Fruit fly (Drosophila melanogaster) whole organism, embryonic: Measurements from ENCODE around the gene RpL14.

Source experiments
- Adf1 ChIP-seq: fragments of 200-800 bp; sonication (Bioruptor generic); IDR thresholded peaks from 2 replicates; pipeline ENCODE4 v1.3.6; 2022; ENCODE audit warnings: missing biosample characterization, missing genetic modification characterization
- C15 ChIP-seq: fragments of 200-800 bp; sonication (Bioruptor generic); IDR thresholded peaks from 3 replicates; pipeline ENCODE4 v1.3.6; 2022; ENCODE audit warnings: missing biosample characterization, missing genetic modification characterization
- CG11085 ChIP-seq: fragments of 200-800 bp; sonication (Bioruptor generic); IDR thresholded peaks from 2 replicates; pipeline ENCODE4 v1.3.6; 2022; ENCODE audit warnings: missing biosample characterization, missing genetic modification characterization
- CG11456 ChIP-seq: fragments of 200-800 bp; sonication (Bioruptor generic); IDR thresholded peaks from 3 replicates; pipeline ENCODE4 v1.3.6; 2022; ENCODE audit warnings: missing biosample characterization, missing genetic modification characterization
- CG11723 ChIP-seq: fragments of 200-800 bp; sonication (Bioruptor generic); optimal IDR thresholded peaks from 2 replicates; lab custom pipeline; 2017; ENCODE audit warnings: missing biosample characterization, mild to moderate bottlenecking, missing genetic modification characterization
- CG12769 ChIP-seq: fragments of 200-800 bp; sonication (Bioruptor generic); optimal IDR thresholded peaks from 2 replicates; lab custom pipeline; 2019; ENCODE audit warnings: missing biosample characterization, mild to moderate bottlenecking, missing genetic modification characterization, moderate library complexity
- CG13287 ChIP-seq: fragments of 200-800 bp; sonication (Bioruptor generic); IDR thresholded peaks from 2 replicates; pipeline ENCODE4 v1.3.6; 2022; ENCODE audit warnings: missing biosample characterization, missing genetic modification characterization; ENCODE audit not compliant: partially characterized antibody
- CG13296 ChIP-seq: fragments of 200-800 bp; sonication (Bioruptor generic); optimal IDR thresholded peaks from 3 replicates; lab custom pipeline; 2018; ENCODE audit warnings: missing biosample characterization, mild to moderate bottlenecking, missing genetic modification characterization
- CG14667 ChIP-seq: fragments of 200-800 bp; sonication (Bioruptor generic); IDR thresholded peaks from 2 replicates; pipeline ENCODE4 v1.3.6; 2022; ENCODE audit warnings: missing biosample characterization, missing genetic modification characterization
- CG14710 ChIP-seq: fragments of 200-800 bp; sonication (Bioruptor generic); optimal IDR thresholded peaks from 3 replicates; lab custom pipeline; 2019; ENCODE audit warnings: missing biosample characterization, mild to moderate bottlenecking, missing genetic modification characterization, moderate library complexity
- CG15601 ChIP-seq: fragments of 200-800 bp; sonication (Bioruptor generic); optimal IDR thresholded peaks from 3 replicates; lab custom pipeline; 2019; ENCODE audit warnings: missing biosample characterization, mild to moderate bottlenecking, missing genetic modification characterization, moderate library complexity
- CG16779 ChIP-seq: fragments of 200-800 bp; sonication (Bioruptor generic); IDR thresholded peaks from 2 replicates; pipeline ENCODE4 v1.3.6; 2022; ENCODE audit warnings: missing biosample characterization, missing genetic modification characterization
- CG17829 ChIP-seq: fragments of 200-800 bp; optimal IDR thresholded peaks from 2 replicates; lab custom pipeline; 2019; ENCODE audit warnings: missing biosample characterization, mild to moderate bottlenecking, missing genetic modification characterization, moderate library complexity
- CG2199 ChIP-seq: fragments of 200-800 bp; sonication (Bioruptor generic); IDR thresholded peaks from 3 replicates; pipeline ENCODE4 v1.3.6; 2022; ENCODE audit warnings: missing biosample characterization, missing genetic modification characterization
- CG30403 ChIP-seq: fragments of 200-800 bp; sonication (Bioruptor generic); optimal IDR thresholded peaks from 3 replicates; lab custom pipeline; 2016; ENCODE audit warnings: missing biosample characterization, missing genetic modification characterization
- CG34376 ChIP-seq: fragments of 200-800 bp; sonication (Bioruptor generic); optimal IDR thresholded peaks from 2 replicates; lab custom pipeline; 2018; ENCODE audit warnings: missing biosample characterization, mild to moderate bottlenecking, missing genetic modification characterization
- CG5245 ChIP-seq: fragments of 200-800 bp; sonication (Bioruptor generic); optimal IDR thresholded peaks from 3 replicates; lab custom pipeline; 2016; ENCODE audit warnings: missing biosample characterization, missing genetic modification characterization
- CG6272 ChIP-seq: fragments of 200-800 bp; sonication (Bioruptor generic); IDR thresholded peaks from 2 replicates; pipeline ENCODE4 v1.3.6; 2022; ENCODE audit warnings: missing biosample characterization, missing genetic modification characterization
- CG6689 ChIP-seq: fragments of 200-800 bp; sonication (Bioruptor generic); IDR thresholded peaks from 2 replicates; pipeline ENCODE4 v1.3.6; 2022; ENCODE audit warnings: missing biosample characterization, missing genetic modification characterization
- CG8281 ChIP-seq: fragments of 200-800 bp; sonication (Bioruptor generic); optimal IDR thresholded peaks from 2 replicates; lab custom pipeline; 2018; ENCODE audit warnings: missing biosample characterization, mild to moderate bottlenecking, missing genetic modification characterization, moderate library complexity
- CG8359 ChIP-seq: fragments of 200-800 bp; sonication (Bioruptor generic); optimal IDR thresholded peaks from 2 replicates; lab custom pipeline; 2017; ENCODE audit warnings: missing biosample characterization, mild to moderate bottlenecking, missing genetic modification characterization, borderline replicate concordance
- CHES-1-like ChIP-seq: fragments of 200-800 bp; sonication (Bioruptor generic); optimal IDR thresholded peaks from 2 replicates; lab custom pipeline; 2016; ENCODE audit warnings: missing biosample characterization, missing genetic modification characterization
- Dref ChIP-seq: fragments of 200-800 bp; sonication (Bioruptor generic); IDR thresholded peaks from 2 replicates; pipeline ENCODE4 v1.3.6; 2022; ENCODE audit warnings: missing biosample characterization, missing genetic modification characterization
- Fer1 ChIP-seq: fragments of 200-800 bp; sonication (Bioruptor generic); optimal IDR thresholded peaks from 2 replicates; lab custom pipeline; 2017; ENCODE audit warnings: missing biosample characterization, mild to moderate bottlenecking, missing genetic modification characterization
- GATAe ChIP-seq: fragments of 200-800 bp; sonication (Bioruptor generic); conservative IDR thresholded peaks from 2 replicates; pipeline ENCODE4 v1.3.6; 2022; ENCODE audit warnings: missing biosample characterization, missing genetic modification characterization
- Hand ChIP-seq: fragments of 200-800 bp; sonication (Bioruptor generic); optimal IDR thresholded peaks from 2 replicates; lab custom pipeline; 2017; ENCODE audit warnings: mild to moderate bottlenecking, missing biosample characterization, missing genetic modification reagents, missing genetic modification characterization
- HmgD ChIP-seq: fragments of 200-800 bp; sonication (Bioruptor generic); optimal IDR thresholded peaks from 3 replicates; lab custom pipeline; 2016; ENCODE audit warnings: missing biosample characterization, missing genetic modification characterization
- Hr39 ChIP-seq: fragments of >200 bp; optimal IDR thresholded peaks from 2 replicates; lab custom pipeline; 2017
- Hsf ChIP-seq: fragments of 200-800 bp; sonication (Bioruptor generic); optimal IDR thresholded peaks from 3 replicates; lab custom pipeline; 2016; ENCODE audit warnings: missing biosample characterization, missing genetic modification characterization
- Kr ChIP-seq: fragments of 200-800 bp; sonication (Bioruptor generic); optimal IDR thresholded peaks from 2 replicates; lab custom pipeline; 2017; ENCODE audit warnings: missing biosample characterization, mild to moderate bottlenecking, missing genetic modification characterization
- Oli ChIP-seq: fragments of 200-800 bp; sonication (Bioruptor generic); optimal IDR thresholded peaks from 2 replicates; lab custom pipeline; 2018; ENCODE audit warnings: missing biosample characterization, mild to moderate bottlenecking, missing genetic modification characterization, moderate library complexity
- Ravus ChIP-seq: fragments of 200-800 bp; sonication (Bioruptor generic); IDR thresholded peaks from 2 replicates; pipeline ENCODE4 v1.3.6; 2022; ENCODE audit warnings: missing biosample characterization, missing genetic modification characterization
- Sox100B ChIP-seq: fragments of 200-800 bp; sonication (Bioruptor generic); optimal IDR thresholded peaks from 3 replicates; lab custom pipeline; 2018; ENCODE audit warnings: missing biosample characterization, mild to moderate bottlenecking, missing genetic modification characterization
- ab ChIP-seq: fragments of 200-800 bp; sonication (Bioruptor generic); optimal IDR thresholded peaks from 2 replicates; lab custom pipeline; 2016; ENCODE audit warnings: missing biosample characterization, missing genetic modification characterization
- btn ChIP-seq: fragments of 200-800 bp; sonication (Bioruptor generic); optimal IDR thresholded peaks from 2 replicates; lab custom pipeline; 2016; ENCODE audit warnings: missing biosample characterization, missing genetic modification characterization
- cg ChIP-seq: fragments of 200-800 bp; sonication (Bioruptor generic); optimal IDR thresholded peaks from 3 replicates; lab custom pipeline; 2019; ENCODE audit warnings: missing biosample characterization, mild to moderate bottlenecking, missing genetic modification characterization, moderate library complexity
- danr ChIP-seq: fragments of 200-800 bp; sonication (Bioruptor generic); IDR thresholded peaks from 2 replicates; pipeline ENCODE4 v1.3.6; 2022; ENCODE audit warnings: missing biosample characterization, missing genetic modification characterization
- fd96Cb ChIP-seq: fragments of 200-800 bp; sonication (Bioruptor generic); optimal IDR thresholded peaks from 2 replicates; lab custom pipeline; 2018; ENCODE audit warnings: missing biosample characterization, mild to moderate bottlenecking, missing genetic modification characterization, moderate library complexity
- ken ChIP-seq: fragments of 200-800 bp; sonication (Bioruptor generic); IDR thresholded peaks from 3 replicates; pipeline ENCODE4 v1.3.6; 2022; ENCODE audit warnings: missing biosample characterization, missing genetic modification characterization
- lab ChIP-seq: fragments of 200-800 bp; sonication (Bioruptor generic); optimal IDR thresholded peaks from 3 replicates; lab custom pipeline; 2017; ENCODE audit warnings: missing biosample characterization, missing genetic modification characterization, mild to moderate bottlenecking, moderate library complexity, missing genetic modification reagents
- lov ChIP-seq, 2 experiments: fragments of 200-800 bp in 1 of 2; fragments of >200 bp in 1 of 2; sonication (Bioruptor generic) in 1 of 2; IDR thresholded peaks in 1 of 2; optimal IDR thresholded peaks in 1 of 2; 2 replicates in 1 of 2; 3 replicates in 1 of 2; pipeline versions ENCODE4 v1.3.6 to Lab custom; 2017 to 2022; ENCODE audit warnings: missing biosample characterization in 1 of 2, missing genetic modification characterization in 1 of 2
- mld ChIP-seq: fragments of 200-800 bp; sonication (Bioruptor generic); IDR thresholded peaks from 3 replicates; pipeline ENCODE4 v1.3.6; 2022; ENCODE audit warnings: missing biosample characterization, missing genetic modification characterization; ENCODE audit not compliant: partially characterized antibody
- pnt ChIP-seq: fragments of 200-800 bp; sonication (Bioruptor generic); optimal IDR thresholded peaks from 3 replicates; lab custom pipeline; 2016; ENCODE audit warnings: missing biosample characterization, missing genetic modification characterization
- tgo ChIP-seq: fragments of 200-800 bp; sonication (Bioruptor generic); IDR thresholded peaks from 3 replicates; pipeline ENCODE4 v1.3.6; 2022; ENCODE audit warnings: missing biosample characterization, missing genetic modification characterization
- unc-4 ChIP-seq: fragments of 200-800 bp; sonication (Bioruptor generic); IDR thresholded peaks from 2 replicates; pipeline ENCODE4 v1.3.6; 2022; ENCODE audit warnings: missing biosample characterization, missing genetic modification characterization; ENCODE audit not compliant: partially characterized antibody
- vfl ChIP-seq: fragments of 200-800 bp; sonication (Bioruptor generic); optimal IDR thresholded peaks from 2 replicates; lab custom pipeline; 2016; ENCODE audit warnings: missing biosample characterization, missing genetic modification characterization
- vnd ChIP-seq: fragments of 200-800 bp; sonication (Bioruptor generic); IDR thresholded peaks from 3 replicates; pipeline ENCODE4 v1.3.6; 2022; ENCODE audit warnings: missing biosample characterization, missing genetic modification characterization; ENCODE audit not compliant: partially characterized antibody
- vvl ChIP-seq: fragments of 200-800 bp; sonication (Bioruptor generic); IDR thresholded peaks from 2 replicates; pipeline ENCODE4 v1.3.6; 2022; ENCODE audit warnings: missing biosample characterization, missing genetic modification characterization
- wek ChIP-seq: fragments of 200-800 bp; sonication (Bioruptor generic); optimal IDR thresholded peaks from 3 replicates; lab custom pipeline; 2018; ENCODE audit warnings: missing biosample characterization, mild to moderate bottlenecking, missing genetic modification characterization, moderate library complexity

The RpL14 gene

DNA sequence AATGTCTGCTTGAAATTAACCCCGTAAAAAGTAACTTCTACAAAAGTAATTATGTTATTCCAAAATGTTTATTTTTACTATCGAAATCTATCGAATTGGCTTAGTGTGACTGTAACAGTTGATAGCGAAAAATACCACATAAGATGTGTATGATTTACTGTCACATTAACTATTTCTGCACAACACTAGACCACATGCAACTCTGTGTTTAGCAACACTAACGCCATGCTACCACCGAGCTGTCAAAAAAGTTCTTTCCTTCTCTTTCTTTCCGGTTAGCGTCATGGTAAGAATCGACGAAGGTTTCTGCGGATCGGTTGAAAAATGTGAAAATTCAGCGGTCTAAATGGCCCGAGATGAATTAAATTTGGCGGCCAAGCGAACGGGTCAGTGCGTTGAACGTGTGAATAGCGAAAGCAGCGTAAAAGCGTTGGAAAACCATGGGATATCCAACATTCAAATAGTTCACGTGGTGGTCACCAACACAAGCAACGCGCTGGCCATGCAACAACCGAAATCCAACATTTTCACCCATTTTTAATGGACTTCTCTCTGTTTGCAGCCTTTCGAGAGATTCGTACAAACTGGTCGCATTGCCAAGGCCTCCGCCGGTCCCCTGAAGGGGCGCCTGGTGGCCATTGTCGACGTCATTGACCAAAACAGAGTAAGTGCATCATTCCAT lies at the start of gene RpL14, which contains the start of gene Nelf-E (continued):
- TF ChIP-seq CG13287 (peak; percentile 66; the same call in 1 of the 2 replicates), btn (peak; percentile 93), CG14667 (GFP tag; lab: Robert Waterston, UW) (peak; percentile 81), CG8359 (peak; percentile 87), lab (GFP tag; lab: Kevin White, UChicago) (peak; percentile 99), Fer1 (peak; percentile 97), vfl (GFP tag; lab: Kevin White, UChicago) (peak; percentile 91), CG17829 (tag; lab: Kevin White, UChicago) (peak; percentile 93), cg (GFP tag; lab: Kevin White, UChicago) (peak; percentile 21), HmgD (peak; percentile 94), Oli (peak; percentile 83), ab (GFP tag; lab: Kevin White, UChicago) (peak; percentile 40), Ravus (GFP tag; lab: Robert Waterston, UW) (peak; percentile 54), CG30403 (peak; percentile 90), C15 (peak; percentile 91), CG14710 (tag; lab: Kevin White, UChicago) (peak; percentile 96), ken (GFP tag; lab: Robert Waterston, UW) (peak; percentile 95), GATAe (peak; percentile 66; the same call in 1 of the 2 replicates), fd96Cb (tag; lab: Kevin White, UChicago) (peak; percentile 79), CG11723 (GFP tag; lab: Kevin White, UChicago) (peak; percentile 93), CG11456 (GFP tag; lab: Robert Waterston, UW) (peak; percentile 97), CG5245 (peak; percentile 83), Dref (GFP tag; lab: Robert Waterston, UW) (peak; percentile 78), CG6689 (GFP tag; lab: Robert Waterston, UW) (peak; percentile 86), mld (no peak), pnt (peak; percentile 73), CG12769 (tag; lab: Kevin White, UChicago) (peak; percentile 96), lov (optimal IDR thresholded peaks at IDR 0.05; lab: Kevin White, UChicago) (no peak), lov (GFP tag; IDR thresholded peaks at IDR 0.05; lab: Robert Waterston, UW) (peak; percentile 97), Hand (GFP tag; lab: Kevin White, UChicago) (peak; percentile 89), CG34376 (peak; percentile 98), CHES-1-like (GFP tag; lab: Kevin White, UChicago) (peak; percentile 98), CG11085 (GFP tag; lab: Robert Waterston, UW) (peak; percentile 93), CG8281 (peak; percentile 72), vvl (peak; percentile 96), wek (GFP tag; lab: Kevin White, UChicago) (peak; percentile 93), tgo (GFP tag; lab: Robert Waterston, UW) (peak; percentile 90), CG6272 (peak; percentile 85), Hr39 (lab: Kevin White, UChicago) (no peak), danr (GFP tag; lab: Robert Waterston, UW) (peak; percentile 69), Kr (peak; percentile 86), Sox100B (GFP tag; lab: Kevin White, UChicago) (no peak), vnd (GFP tag; lab: Robert Waterston, UW) (peak; percentile 35; the same call in 1 of the 3 replicates), CG15601 (tag; lab: Kevin White, UChicago) (peak; percentile 93), unc-4 (peak; percentile 62), CG2199 (GFP tag; lab: Robert Waterston, UW) (peak; percentile 95), Hsf (peak; percentile 93), CG16779 (peak; percentile 97), Adf1 (GFP tag; lab: Robert Waterston, UW) (peak; percentile 83), CG13296 (peak; percentile 96)
